Fruit fly (Drosophila melanogaster) whole organism, embryonic: ENCODE results near the gene CG43127.

Experiments
- ATbp ChIP-seq: fragments of 200-800 bp; sonication (Bioruptor generic); optimal IDR thresholded peaks from 2 replicates; lab custom pipeline; 2017; ENCODE audit warnings: missing biosample characterization, mild to moderate bottlenecking, missing genetic modification characterization, missing genetic modification reagents
- Ada2b ChIP-seq: fragments of 200-800 bp; sonication (Bioruptor generic); IDR thresholded peaks from 2 replicates; pipeline ENCODE4 v1.3.6; 2022; ENCODE audit warnings: missing biosample characterization, missing genetic modification characterization
- Antp ChIP-seq: fragments of 200-800 bp; sonication (Bioruptor generic); optimal IDR thresholded peaks from 3 replicates; lab custom pipeline; 2016; ENCODE audit warnings: missing biosample characterization, missing genetic modification characterization
- CG10267 ChIP-seq: fragments of 200-800 bp; sonication (Bioruptor generic); optimal IDR thresholded peaks from 2 replicates; lab custom pipeline; 2018; ENCODE audit warnings: missing biosample characterization, mild to moderate bottlenecking, missing genetic modification characterization, moderate library complexity
- CG10321 ChIP-seq: fragments of 200-800 bp; sonication (Bioruptor generic); IDR thresholded peaks from 2 replicates; pipeline ENCODE4 v1.3.6; 2022; ENCODE audit warnings: missing biosample characterization, missing genetic modification characterization
- CG11247 ChIP-seq: fragments of 200-800 bp; sonication (Bioruptor generic); IDR thresholded peaks from 2 replicates; pipeline ENCODE4 v1.3.6; 2022; ENCODE audit warnings: missing biosample characterization, missing genetic modification characterization
- CG12769 ChIP-seq: fragments of 200-800 bp; sonication (Bioruptor generic); optimal IDR thresholded peaks from 2 replicates; lab custom pipeline; 2019; ENCODE audit warnings: missing biosample characterization, mild to moderate bottlenecking, missing genetic modification characterization, moderate library complexity
- CG14441 ChIP-seq: fragments of 200-800 bp; sonication (Bioruptor generic); IDR thresholded peaks from 2 replicates; pipeline ENCODE4 v1.3.6; 2022; ENCODE audit warnings: missing biosample characterization, missing genetic modification characterization
- CG16813 ChIP-seq: fragments of 200-800 bp; sonication (Bioruptor generic); IDR thresholded peaks from 3 replicates; pipeline ENCODE4 v1.3.6; 2022; ENCODE audit warnings: missing biosample characterization, missing genetic modification characterization; ENCODE audit not compliant: partially characterized antibody
- CG31365 ChIP-seq: fragments of 200-800 bp; sonication (Bioruptor generic); optimal IDR thresholded peaks from 2 replicates; lab custom pipeline; 2018; ENCODE audit warnings: missing biosample characterization, mild to moderate bottlenecking, missing genetic modification characterization
- CG32532 ChIP-seq: fragments of 200-800 bp; sonication (Bioruptor generic); IDR thresholded peaks from 2 replicates; pipeline ENCODE4 v1.3.6; 2022; ENCODE audit warnings: missing biosample characterization, missing genetic modification characterization
- CG34376 ChIP-seq: fragments of 200-800 bp; sonication (Bioruptor generic); optimal IDR thresholded peaks from 2 replicates; lab custom pipeline; 2018; ENCODE audit warnings: missing biosample characterization, mild to moderate bottlenecking, missing genetic modification characterization
- CG4328 ChIP-seq: fragments of 200-800 bp; sonication (Bioruptor generic); optimal IDR thresholded peaks from 3 replicates; lab custom pipeline; 2017; ENCODE audit warnings: missing biosample characterization, missing genetic modification reagents, missing genetic modification characterization
- CG4820 ChIP-seq: fragments of 200-800 bp; sonication (Bioruptor generic); optimal IDR thresholded peaks from 3 replicates; lab custom pipeline; 2016; ENCODE audit warnings: missing biosample characterization, missing genetic modification characterization
- CG7839 ChIP-seq: fragments of 200-800 bp; sonication (Bioruptor generic); optimal IDR thresholded peaks from 3 replicates; lab custom pipeline; 2018; ENCODE audit warnings: missing biosample characterization, mild to moderate bottlenecking, missing genetic modification characterization, moderate library complexity
- Camta ChIP-seq: fragments of 200-800 bp; sonication (Bioruptor generic); optimal IDR thresholded peaks from 2 replicates; lab custom pipeline; 2016; ENCODE audit warnings: missing biosample characterization, missing genetic modification characterization
- CrebB ChIP-seq: fragments of 200-800 bp; sonication (Bioruptor generic); optimal IDR thresholded peaks from 3 replicates; lab custom pipeline; 2018; ENCODE audit warnings: missing biosample characterization, mild to moderate bottlenecking, missing genetic modification characterization
- Dbx ChIP-seq: fragments of 200-800 bp; sonication (Bioruptor generic); IDR thresholded peaks from 3 replicates; pipeline ENCODE4 v1.3.6; 2022; ENCODE audit warnings: missing biosample characterization, missing genetic modification characterization
- Elba2 ChIP-seq: fragments of 200-800 bp; sonication (Bioruptor generic); optimal IDR thresholded peaks from 3 replicates; lab custom pipeline; 2016; ENCODE audit warnings: missing biosample characterization, missing genetic modification characterization
- Fer1 ChIP-seq: fragments of 200-800 bp; sonication (Bioruptor generic); optimal IDR thresholded peaks from 2 replicates; lab custom pipeline; 2017; ENCODE audit warnings: missing biosample characterization, mild to moderate bottlenecking, missing genetic modification characterization
- Hr78 ChIP-seq, 2 experiments: fragments of 200-800 bp in 1 of 2; fragments of >200 bp in 1 of 2; sonication (Bioruptor generic) in 1 of 2; optimal IDR thresholded peaks; 2 replicates each; lab custom pipeline; 2017 to 2019; ENCODE audit warnings: missing biosample characterization in 2 of 2, missing genetic modification characterization in 2 of 2, mild to moderate bottlenecking in 1 of 2, moderate library complexity in 1 of 2
- Lpt ChIP-seq: fragments of >200 bp; optimal IDR thresholded peaks from 2 replicates; lab custom pipeline; 2018; ENCODE audit warnings: missing biosample characterization, missing genetic modification characterization
- Med ChIP-seq: fragments of 200-800 bp; sonication (Bioruptor generic); peaks from one replicate; lab custom pipeline; 2016; ENCODE audit warnings: missing biosample characterization, missing genetic modification characterization, mild to moderate bottlenecking, inconsistent platforms, moderate library complexity
- NFAT ChIP-seq: fragments of 200-800 bp; sonication (Bioruptor generic); IDR thresholded peaks from 2 replicates; pipeline ENCODE4 v1.3.6; 2022; ENCODE audit warnings: missing biosample characterization, missing genetic modification characterization
- Oaz ChIP-seq: fragments of 200-800 bp; sonication (Bioruptor generic); IDR thresholded peaks from 2 replicates; pipeline ENCODE4 v1.3.6; 2022; ENCODE audit warnings: missing biosample characterization, missing genetic modification characterization
- Optix ChIP-seq: fragments of 200-800 bp; sonication (Bioruptor generic); IDR thresholded peaks from 3 replicates; pipeline ENCODE4 v1.3.6; 2022; ENCODE audit warnings: missing biosample characterization, missing genetic modification characterization
- Sry-δ ChIP-seq: fragments of 200-800 bp; sonication (Bioruptor generic); optimal IDR thresholded peaks from 2 replicates; lab custom pipeline; 2016; ENCODE audit warnings: missing biosample characterization, missing genetic modification characterization
- TFAM ChIP-seq: fragments of 200-800 bp; sonication (Bioruptor generic); optimal IDR thresholded peaks from 2 replicates; lab custom pipeline; 2017; ENCODE audit warnings: missing biosample characterization, missing genetic modification characterization, inconsistent platforms
- Tbp ChIP-seq: fragments of >200 bp; optimal IDR thresholded peaks from 2 replicates; lab custom pipeline; 2018; ENCODE audit warnings: missing biosample characterization, missing genetic modification characterization
- YL-1 ChIP-seq: fragments of 200-800 bp; sonication (Bioruptor generic); optimal IDR thresholded peaks from 3 replicates; lab custom pipeline; 2017; ENCODE audit warnings: missing biosample characterization, mild to moderate bottlenecking, missing genetic modification characterization
- amos ChIP-seq: fragments of 200-800 bp; sonication (Bioruptor generic); IDR thresholded peaks from 2 replicates; pipeline ENCODE4 v1.3.6; 2022; ENCODE audit warnings: missing biosample characterization, missing genetic modification characterization; ENCODE audit not compliant: partially characterized antibody
- cad ChIP-seq: fragments of >200 bp; optimal IDR thresholded peaks from 2 replicates; lab custom pipeline; 2017; ENCODE audit warnings: missing biosample characterization, missing genetic modification characterization
- chm ChIP-seq: fragments of 200-800 bp; sonication (Bioruptor generic); IDR thresholded peaks from 2 replicates; pipeline ENCODE4 v1.3.6; 2022; ENCODE audit warnings: missing biosample characterization, missing genetic modification characterization
- chn ChIP-seq: fragments of 200-800 bp; sonication (Bioruptor generic); optimal IDR thresholded peaks from 2 replicates; lab custom pipeline; 2016; ENCODE audit warnings: missing biosample characterization, missing genetic modification characterization
- ci ChIP-seq: fragments of 200-800 bp; sonication (Bioruptor generic); IDR thresholded peaks from 3 replicates; pipeline ENCODE4 v1.3.6; 2022; ENCODE audit warnings: missing biosample characterization, missing genetic modification characterization
- disco-r ChIP-seq: fragments of 200-800 bp; sonication (Bioruptor generic); optimal IDR thresholded peaks from 2 replicates; lab custom pipeline; 2016; ENCODE audit warnings: missing biosample characterization, missing genetic modification characterization
- esg ChIP-seq: fragments of 200-800 bp; sonication (Bioruptor generic); conservative IDR thresholded peaks from 2 replicates; pipeline ENCODE4 v1.3.6; 2022; ENCODE audit warnings: missing biosample characterization, missing genetic modification characterization
- fd3F ChIP-seq: fragments of 200-800 bp; sonication (Bioruptor generic); optimal IDR thresholded peaks from 2 replicates; lab custom pipeline; 2018; ENCODE audit warnings: missing biosample characterization, mild to moderate bottlenecking, missing genetic modification characterization, moderate library complexity
- fru ChIP-seq: fragments of >200 bp; optimal IDR thresholded peaks from 2 replicates; lab custom pipeline; 2017
- ham ChIP-seq: fragments of 200-800 bp; sonication (Bioruptor generic); IDR thresholded peaks from 2 replicates; pipeline ENCODE4 v1.3.6; 2022; ENCODE audit warnings: missing biosample characterization, missing genetic modification characterization
- kni ChIP-seq: fragments of 200-800 bp; sonication (Bioruptor generic); optimal IDR thresholded peaks from 3 replicates; lab custom pipeline; 2017; ENCODE audit warnings: mild to moderate bottlenecking, missing biosample characterization, missing genetic modification reagents, missing genetic modification characterization
- sens-2 ChIP-seq: fragments of 200-800 bp; sonication (Bioruptor generic); IDR thresholded peaks from 2 replicates; pipeline ENCODE4 v1.3.6; 2022; ENCODE audit warnings: missing biosample characterization, missing genetic modification characterization
- sr ChIP-seq: fragments of 200-800 bp; sonication (Bioruptor generic); IDR thresholded peaks from 3 replicates; pipeline ENCODE4 v1.3.6; 2022; ENCODE audit warnings: missing biosample characterization, missing genetic modification characterization
- tup ChIP-seq: fragments of 200-800 bp; sonication (Bioruptor generic); optimal IDR thresholded peaks from 2 replicates; lab custom pipeline; 2016; ENCODE audit warnings: missing biosample characterization, mild to moderate bottlenecking, missing genetic modification characterization, moderate library complexity

Gene CG43127

dm6 chr3L:10645965-10646364, 20.6 kb upstream of the CG43127 start (continued):
- TF ChIP-seq ci, result peak; percentile 46; the same call in 1 of the 3 replicates
- TF ChIP-seq CG4328 (GFP tag; lab: Kevin White, UChicago), result no peak
- TF ChIP-seq kni (GFP tag; lab: Kevin White, UChicago), result no peak
- TF ChIP-seq chm (GFP tag; lab: Robert Waterston, UW), result no peak
- TF ChIP-seq Antp (GFP tag; lab: Kevin White, UChicago), result no peak
- no peak for TF ChIP-seq CG16813
- no peak for TF ChIP-seq CG7839 (tag; lab: Kevin White, UChicago)
- no peak for TF ChIP-seq ham (GFP tag; lab: Robert Waterston, UW)
- TF ChIP-seq Med (GFP tag; lab: Kevin White, UChicago), result peak; percentile 7
- no peak for TF ChIP-seq ATbp (GFP tag; lab: Kevin White, UChicago)
- no peak for TF ChIP-seq TFAM
- no peak for TF ChIP-seq Tbp (GFP tag; lab: Kevin White, UChicago)
- no peak for TF ChIP-seq chn (GFP tag; lab: Kevin White, UChicago)
- no peak for TF ChIP-seq Sry-δ (GFP tag; lab: Kevin White, UChicago)
- no peak for TF ChIP-seq Camta (GFP tag; lab: Kevin White, UChicago)
- no peak for TF ChIP-seq Hr78 (GFP tag; optimal IDR thresholded peaks at IDR 0.05; lab: Kevin White, UChicago)
- no peak for TF ChIP-seq Dbx (GFP tag; lab: Robert Waterston, UW)
- TF ChIP-seq CG34376 (GFP tag; lab: Kevin White, UChicago), result no peak
- TF ChIP-seq fd3F (GFP tag; lab: Kevin White, UChicago), result no peak
- TF ChIP-seq Ada2b (GFP tag; lab: Robert Waterston, UW), result no peak
- TF ChIP-seq CG10321 (GFP tag; lab: Robert Waterston, UW), result no peak
- TF ChIP-seq CG32532 (GFP tag; lab: Robert Waterston, UW), result peak; percentile 37; the same call in 1 of the 2 replicates
- no peak for TF ChIP-seq CrebB (tag; lab: Kevin White, UChicago)
- no peak for TF ChIP-seq Optix (GFP tag; lab: Robert Waterston, UW)
- no peak for TF ChIP-seq Lpt (GFP tag; lab: Kevin White, UChicago)
- TF ChIP-seq NFAT (GFP tag; lab: Robert Waterston, UW), result no peak
- no peak for TF ChIP-seq sens-2 (GFP tag; lab: Robert Waterston, UW)
- peak; percentile 62; the same call in 1 of the 3 replicates for TF ChIP-seq sr (GFP tag; lab: Robert Waterston, UW)
- TF ChIP-seq amos, result no peak
- TF ChIP-seq CG10267, result no peak
- no peak for TF ChIP-seq CG31365 (tag; lab: Kevin White, UChicago)
- TF ChIP-seq cad (GFP tag; lab: Kevin White, UChicago), result no peak
- TF ChIP-seq CG12769 (tag; lab: Kevin White, UChicago), result peak; percentile 12
- TF ChIP-seq fru, result no peak
- TF ChIP-seq CG4820, result no peak
- peak; percentile 2; the same call in 1 of the 2 replicates for TF ChIP-seq CG14441 (GFP tag; lab: Robert Waterston, UW)
- no peak for TF ChIP-seq tup (GFP tag; lab: Kevin White, UChicago)
- TF ChIP-seq disco-r (GFP tag; lab: Kevin White, UChicago), result no peak
- no peak for TF ChIP-seq Fer1 (GFP tag; lab: Kevin White, UChicago)
- 0 out of 2 replicates have a peak, but pooled peaks have one; percentile 21 for TF ChIP-seq Oaz
- TF ChIP-seq YL-1 (GFP tag; lab: Kevin White, UChicago), result no peak
- 0 out of 2 replicates have a peak, but pooled peaks have one; percentile 28 for TF ChIP-seq CG11247 (GFP tag; lab: Robert Waterston, UW)
- no peak for TF ChIP-seq esg (GFP tag; lab: Robert Waterston, UW)
- no peak for TF ChIP-seq Elba2 (GFP tag; lab: Kevin White, UChicago)
